Worm (Caenorhabditis elegans) whole organism, L2 larva: ENCODE data around the gene lido-13.

Experiments used
- C34F6.9 ChIP-seq: fragments of 150-350 bp; optimal IDR thresholded peaks from 2 replicates; lab custom pipeline; 2014; ENCODE audit warnings: missing biosample characterization, missing genetic modification characterization
- F13H6.1 ChIP-seq: sonication (generic microtip); optimal IDR thresholded peaks from 2 replicates; lab custom pipeline; 2016; ENCODE audit warnings: missing genetic modification characterization, missing compliant biosample characterization
- alr-1 ChIP-seq: fragments of 150-350 bp; optimal IDR thresholded peaks from 2 replicates; lab custom pipeline; 2014; ENCODE audit warnings: missing biosample characterization, missing genetic modification characterization
- aly-2 ChIP-seq: fragments of 150-350 bp; optimal IDR thresholded peaks from 2 replicates; lab custom pipeline; 2014; ENCODE audit warnings: missing biosample characterization, missing genetic modification characterization
- ama-1 ChIP-seq: fragments of 150-350 bp; optimal IDR thresholded peaks from 2 replicates; lab custom pipeline; 2018; ENCODE audit warnings: inconsistent platforms
- ceh-16 ChIP-seq: fragments of 150-350 bp; optimal IDR thresholded peaks from 2 replicates; lab custom pipeline; 2014; ENCODE audit warnings: missing biosample characterization, missing genetic modification characterization
- ceh-82 ChIP-seq: fragments of 150-350 bp; optimal IDR thresholded peaks from 2 replicates; lab custom pipeline; 2014; ENCODE audit warnings: missing biosample characterization, missing genetic modification characterization
- crh-2 ChIP-seq: sonication (generic microtip); optimal IDR thresholded peaks from 2 replicates; lab custom pipeline; 2017; ENCODE audit warnings: missing biosample characterization, missing genetic modification characterization
- elt-1 ChIP-seq: fragments of 150-350 bp; optimal IDR thresholded peaks from 2 replicates; lab custom pipeline; 2014; ENCODE audit warnings: missing biosample characterization, missing genetic modification characterization
- elt-3 ChIP-seq: sonication (generic microtip); optimal IDR thresholded peaks from 2 replicates; lab custom pipeline; 2017; ENCODE audit warnings: missing biosample characterization, missing genetic modification characterization
- fos-1 ChIP-seq: fragments of 150-350 bp; optimal IDR thresholded peaks from 2 replicates; lab custom pipeline; 2014; ENCODE audit warnings: missing biosample characterization, missing genetic modification characterization
- gmeb-1 ChIP-seq: fragments of 150-350 bp; optimal IDR thresholded peaks from 2 replicates; lab custom pipeline; 2014; ENCODE audit warnings: missing biosample characterization, missing genetic modification characterization
- lin-11 ChIP-seq: fragments of 150-350 bp; sonication (generic microtip); optimal IDR thresholded peaks from 2 replicates; lab custom pipeline; 2014; ENCODE audit warnings: missing biosample characterization, missing genetic modification characterization, inconsistent platforms, mixed read lengths
- lin-13 ChIP-seq: fragments of 150-350 bp; optimal IDR thresholded peaks from 2 replicates; lab custom pipeline; 2014; ENCODE audit warnings: missing biosample characterization, missing genetic modification reagents, missing genetic modification characterization
- lin-39 ChIP-seq: fragments of 150-350 bp; optimal IDR thresholded peaks from 2 replicates; lab custom pipeline; 2014; ENCODE audit warnings: missing biosample characterization, missing genetic modification reagents, missing genetic modification characterization
- lsy-2 ChIP-seq, 2 experiments: fragments of 150-350 bp in 1 of 2; sonication (generic microtip) in 1 of 2; optimal IDR thresholded peaks; 2 replicates each; lab custom pipeline; 2014 to 2017; ENCODE audit warnings: missing biosample characterization in 2 of 2, missing genetic modification characterization in 2 of 2
- mbf-1 ChIP-seq: sonication (generic microtip); optimal IDR thresholded peaks from 2 replicates; lab custom pipeline; 2017; ENCODE audit warnings: missing biosample characterization, missing genetic modification characterization
- nhr-10 ChIP-seq: sonication (generic microtip); optimal IDR thresholded peaks from 2 replicates; lab custom pipeline; 2017; ENCODE audit warnings: missing biosample characterization, missing genetic modification characterization
- nhr-12 ChIP-seq: fragments of 150-350 bp; optimal IDR thresholded peaks from 2 replicates; lab custom pipeline; 2014; ENCODE audit warnings: missing biosample characterization, missing genetic modification characterization
- nhr-129 ChIP-seq: fragments of 150-350 bp; optimal IDR thresholded peaks from 2 replicates; lab custom pipeline; 2014; ENCODE audit warnings: missing biosample characterization, missing genetic modification characterization
- nhr-237 ChIP-seq: fragments of 150-350 bp; optimal IDR thresholded peaks from 2 replicates; lab custom pipeline; 2014; ENCODE audit warnings: missing biosample characterization, missing genetic modification characterization
- nhr-25 ChIP-seq: fragments of 150-350 bp; sonication (generic microtip); optimal IDR thresholded peaks from 3 replicates; lab custom pipeline; 2014; ENCODE audit warnings: missing biosample characterization, missing genetic modification characterization
- nhr-6 ChIP-seq: fragments of 150-350 bp; optimal IDR thresholded peaks from 2 replicates; lab custom pipeline; 2014; ENCODE audit warnings: missing biosample characterization, missing genetic modification characterization
- nhr-77 ChIP-seq: fragments of 150-350 bp; optimal IDR thresholded peaks from 2 replicates; lab custom pipeline; 2014; ENCODE audit warnings: missing biosample characterization, missing genetic modification characterization
- skn-1 ChIP-seq: sonication (generic microtip); optimal IDR thresholded peaks from 2 replicates; lab custom pipeline; 2017; ENCODE audit warnings: missing biosample characterization, missing genetic modification characterization
- sma-3 ChIP-seq: sonication (generic microtip); optimal IDR thresholded peaks from 2 replicates; lab custom pipeline; 2016; ENCODE audit warnings: missing genetic modification reagents, missing genetic modification characterization, missing compliant biosample characterization
- sma-9 ChIP-seq, 2 experiments: fragments of 150-350 bp in 1 of 2; sonication (generic microtip) in 1 of 2; optimal IDR thresholded peaks; 2 replicates each; lab custom pipeline; 2014 to 2016; ENCODE audit warnings: missing genetic modification characterization in 2 of 2, mild to moderate bottlenecking in 1 of 2, missing biosample characterization in 1 of 2, missing compliant biosample characterization in 1 of 2, missing genetic modification reagents in 1 of 2, moderate library complexity in 1 of 2
- snpc-4 ChIP-seq: fragments of 150-350 bp; optimal IDR thresholded peaks from 2 replicates; lab custom pipeline; 2014; ENCODE audit warnings: missing biosample characterization, missing genetic modification characterization
- unc-39 ChIP-seq: fragments of 150-350 bp; optimal IDR thresholded peaks from 2 replicates; lab custom pipeline; 2014; ENCODE audit warnings: missing biosample characterization, missing genetic modification characterization
- unc-55 ChIP-seq: fragments of 150-350 bp; sonication (generic microtip); optimal IDR thresholded peaks from 3 replicates; lab custom pipeline; 2014; ENCODE audit warnings: missing biosample characterization, missing genetic modification reagents, missing genetic modification characterization
- ztf-1 ChIP-seq: fragments of 200-800 bp; sonication (Bioruptor generic); conservative IDR thresholded peaks from 2 replicates; pipeline ENCODE4 v1.3.6; 2022; ENCODE audit warnings: missing genetic modification characterization, missing compliant biosample characterization
- ztf-11 ChIP-seq: sonication (generic microtip); optimal IDR thresholded peaks from 2 replicates; lab custom pipeline; 2017; ENCODE audit warnings: missing biosample characterization, missing genetic modification characterization
- ztf-4 ChIP-seq: fragments of 150-350 bp; optimal IDR thresholded peaks from 2 replicates; lab custom pipeline; 2014; ENCODE audit warnings: missing biosample characterization, missing genetic modification characterization

Gene lido-13

ce11 chrII:3024655-3025054 is 29.5 kb downstream of the lido-13 start:
- TF ChIP-seq lin-39 = no peak

DNA sequence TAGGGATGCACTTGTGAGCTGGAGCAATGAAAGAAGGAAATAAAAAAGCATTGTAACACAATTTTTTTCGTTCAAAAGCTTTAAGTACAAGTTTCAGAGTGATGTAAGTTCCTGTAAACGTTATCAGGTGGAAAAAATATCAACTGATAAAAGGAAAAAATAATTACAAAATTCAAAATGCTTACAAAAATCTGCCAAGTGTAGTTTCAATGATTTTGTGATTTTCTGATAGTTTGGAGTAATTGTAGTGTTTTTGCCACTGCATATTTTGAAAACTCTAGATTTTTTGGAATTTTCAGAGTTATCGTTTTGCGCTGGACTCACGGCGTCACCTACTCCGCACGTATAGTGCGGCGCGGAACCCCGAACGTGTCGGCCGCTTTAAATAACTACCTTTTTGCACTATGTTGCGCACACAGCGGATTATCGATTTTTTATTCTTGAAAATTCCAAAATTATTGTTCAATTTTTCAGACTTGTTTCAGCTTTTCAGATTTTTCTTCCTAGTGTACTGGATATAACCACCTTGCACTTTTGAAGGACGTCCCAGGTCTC is 30.7 kb downstream of the lido-13 start, which contains the start of gene clec-2:
TSS of gene clec-2 (minus strand) at position 51 of the 555 bp plus-strand sequence.
- no peak for TF ChIP-seq lsy-2 (tag; optimal IDR thresholded peaks at IDR 0.05; lab: Kevin White, UChicago)
- TF ChIP-seq skn-1 (tag; lab: Kevin White, UChicago) = no peak
- TF ChIP-seq elt-3 = no peak
- TF ChIP-seq ama-1 (lab: Kevin White, UChicago) = no peak
- no peak for TF ChIP-seq unc-55 (GFP tag; lab: Kevin White, UChicago)

ce11 chrII:3020899-3021298 is 33.2 kb downstream of the lido-13 start:
- TF ChIP-seq gmeb-1 (no peak), snpc-4 (tag; lab: Kevin White, UChicago) (no peak), fos-1 (tag; lab: Kevin White, UChicago) (no peak), ceh-82 (tag; lab: Kevin White, UChicago) (no peak), alr-1 (tag; lab: Kevin White, UChicago) (no peak), skn-1 (tag; lab: Kevin White, UChicago) (no peak), nhr-129 (tag; lab: Kevin White, UChicago) (no peak), mbf-1 (tag; lab: Kevin White, UChicago) (no peak), nhr-6 (tag; lab: Kevin White, UChicago) (no peak), aly-2 (tag; lab: Kevin White, UChicago) (no peak), lin-13 (GFP tag; lab: Kevin White, UChicago) (no peak), sma-9 (GFP tag; optimal IDR thresholded peaks at IDR 0.05; lab: Kevin White, UChicago) (no peak), sma-9 (tag; optimal IDR thresholded peaks at IDR 0.05; lab: Kevin White, UChicago) (no peak), ztf-1 (GFP tag; lab: Robert Waterston, UW) (no peak), nhr-25 (tag; lab: Kevin White, UChicago) (no peak), unc-39 (tag; lab: Kevin White, UChicago) (no peak), nhr-10 (tag; lab: Kevin White, UChicago) (no peak), elt-1 (tag; lab: Kevin White, UChicago) (no peak), ama-1 (lab: Kevin White, UChicago) (no peak), ztf-11 (tag; lab: Kevin White, UChicago) (no peak), sma-3 (GFP tag; lab: Kevin White, UChicago) (no peak)

- TF ChIP-seq crh-2 (tag; lab: Kevin White, UChicago) = no peak
- no peak for TF ChIP-seq ztf-4 (tag; lab: Kevin White, UChicago)
- no peak for TF ChIP-seq nhr-129 (tag; lab: Kevin White, UChicago)
- TF ChIP-seq skn-1 (tag; lab: Kevin White, UChicago) = no peak
- TF ChIP-seq nhr-237 (tag; lab: Kevin White, UChicago) = no peak
- no peak for TF ChIP-seq nhr-25 (tag; lab: Kevin White, UChicago)
- TF ChIP-seq ztf-1 (GFP tag; lab: Robert Waterston, UW) = no peak
- no peak for TF ChIP-seq unc-39 (tag; lab: Kevin White, UChicago)
- TF ChIP-seq F13H6.1 (tag; lab: Kevin White, UChicago) = no peak
- no peak for TF ChIP-seq ama-1 (lab: Kevin White, UChicago)
- TF ChIP-seq nhr-12 (tag; lab: Kevin White, UChicago) = no peak
- TF ChIP-seq elt-3 = no peak
- no peak for TF ChIP-seq unc-55 (GFP tag; lab: Kevin White, UChicago)
- no peak for TF ChIP-seq sma-9 (GFP tag; optimal IDR thresholded peaks at IDR 0.05; lab: Kevin White, UChicago)
- TF ChIP-seq sma-9 (tag; optimal IDR thresholded peaks at IDR 0.05; lab: Kevin White, UChicago) = no peak
- TF ChIP-seq C34F6.9 (tag; lab: Kevin White, UChicago) = no peak
- TF ChIP-seq lin-11 = no peak
- no peak for TF ChIP-seq lsy-2 (tag; optimal IDR thresholded peaks at IDR 0.05; lab: Kevin White, UChicago)
- no peak for TF ChIP-seq nhr-77
- no peak for TF ChIP-seq ceh-16 (tag; lab: Kevin White, UChicago)
Observed at ce11 chrII:3019807-3020206, 34.3 kb downstream of the lido-13 start, which contains the start of gene clec-3. clec-3 (minus strand) TSS chrII:3019907.
